Worm (Caenorhabditis elegans): ENCODE data around the gene unc-43.

ce11 chrIV:10318199-10318598, 31.8 kb downstream of the unc-43 start, which contains the start of gene R09E10.2:
- TF ChIP-seq mdl-1 (tag; optimal IDR thresholded peaks at IDR 0.05), result no peak
- TF ChIP-seq alr-1 (tag; optimal IDR thresholded peaks at IDR 0.05), result no peak
- TF ChIP-seq Y55F3AM.14 (GFP tag; optimal IDR thresholded peaks at IDR 0.05), result no peak
- TF ChIP-seq dmd-4 (tag; optimal IDR thresholded peaks at IDR 0.05), result no peak
- no peak for TF ChIP-seq lin-13 (GFP tag; optimal IDR thresholded peaks at IDR 0.05)
- no peak for TF ChIP-seq ZK546.5 (tag; optimal IDR thresholded peaks at IDR 0.05)

Measured in whole organism, L2 larva.